Worm (Caenorhabditis elegans): ENCODE results near the gene gfm-1.

Gene gfm-1

ce11 chrII:13167493-13167892 is 50.2 kb downstream of the gfm-1 start:
- TF ChIP-seq ham-2 (GFP tag; optimal IDR thresholded peaks at IDR 0.05) (no peak), ceh-43 (GFP tag; optimal IDR thresholded peaks at IDR 0.05) (no peak), tbx-8 (GFP tag; optimal IDR thresholded peaks at IDR 0.05) (no peak), ztf-11 (tag; optimal IDR thresholded peaks at IDR 0.05) (no peak), mls-2 (tag; optimal IDR thresholded peaks at IDR 0.05) (no peak), nhr-12 (tag; optimal IDR thresholded peaks at IDR 0.05) (no peak), sem-2 (GFP tag; optimal IDR thresholded peaks at IDR 0.05) (no peak), ceh-39 (tag; optimal IDR thresholded peaks at IDR 0.05) (no peak), mab-5 (tag; optimal IDR thresholded peaks at IDR 0.05) (no peak), snpc-4 (tag; optimal IDR thresholded peaks at IDR 0.05) (no peak), blmp-1 (tag; optimal IDR thresholded peaks at IDR 0.05) (peak; percentile 79), lin-13 (tag; optimal IDR thresholded peaks at IDR 0.05) (no peak), elt-1 (tag; optimal IDR thresholded peaks at IDR 0.05; ENCODE audit: borderline replicate concordance, insufficient read depth) (no peak), lsy-2 (tag; optimal IDR thresholded peaks at IDR 0.05) (no peak), zip-8 (tag; optimal IDR thresholded peaks at IDR 0.05) (peak; percentile 32), sptf-1 (tag; optimal IDR thresholded peaks at IDR 0.05) (no peak)

ce11 chrII:13170696-13171095 is 53.4 kb downstream of the gfm-1 start:
- TF ChIP-seq tbx-8 (GFP tag; optimal IDR thresholded peaks at IDR 0.05) (no peak), mab-5 (tag; optimal IDR thresholded peaks at IDR 0.05) (no peak), unc-120 (tag; optimal IDR thresholded peaks at IDR 0.05; ENCODE audit: poor library complexity, severe bottlenecking) (no peak), hlh-1 (tag; optimal IDR thresholded peaks at IDR 0.05) (no peak), nhr-237 (tag; optimal IDR thresholded peaks at IDR 0.05) (no peak), unc-39 (tag; optimal IDR thresholded peaks at IDR 0.05) (no peak), nhr-2 (tag; optimal IDR thresholded peaks at IDR 0.05) (no peak), ham-2 (GFP tag; optimal IDR thresholded peaks at IDR 0.05) (no peak), ceh-83 (GFP tag; optimal IDR thresholded peaks at IDR 0.05) (no peak), pha-4 (tag; optimal IDR thresholded peaks at IDR 0.05) (no peak), nhr-28 (tag; optimal IDR thresholded peaks at IDR 0.05) (no peak), elt-3 (tag; optimal IDR thresholded peaks at IDR 0.05) (no peak), drap-1 (GFP tag; optimal IDR thresholded peaks at IDR 0.05) (no peak), sptf-1 (tag; optimal IDR thresholded peaks at IDR 0.05) (no peak)
